Fruit fly (Drosophila melanogaster) ovary, adult (tissue): ENCODE data around the gene Rtca.

Source experiments
- CG17801 ChIP-seq: fragments of 200-800 bp; optimal IDR thresholded peaks from 2 replicates; lab custom pipeline; 2019; ENCODE audit warnings: missing biosample characterization, mild to moderate bottlenecking, missing genetic modification characterization, moderate library complexity; ENCODE audit not compliant: partially characterized antibody

Gene Rtca

dm6 chrX:2071878-2072817, at the start of gene Rtca:
Gene Rtca, plus strand, starts transcription at chrX:2072413.
- TF ChIP-seq CG17801 (GFP tag; lab: Kevin White, UChicago): no peak

- no peak for TF ChIP-seq CG17801 (GFP tag; lab: Kevin White, UChicago)
Observed at dm6 chrX:2024819-2025218, 47.4 kb upstream of the Rtca start.

- peak; percentile 6 for TF ChIP-seq CG17801 (GFP tag; lab: Kevin White, UChicago)
Observed at dm6 chrX:2031308-2031707, 40.9 kb upstream of the Rtca start.

dm6 chrX:2032160-2032801, 39.9 kb upstream of the Rtca start:
- TF ChIP-seq CG17801 (GFP tag; lab: Kevin White, UChicago): no peak

- TF ChIP-seq CG17801 (GFP tag; lab: Kevin White, UChicago): peak; percentile 9
Observed at dm6 chrX:2032821-2033436, 39.3 kb upstream of the Rtca start.

- no peak for TF ChIP-seq CG17801 (GFP tag; lab: Kevin White, UChicago)
Observed at dm6 chrX:2036383-2036782, 35.8 kb upstream of the Rtca start.

dm6 chrX:2036800-2037488, 35.3 kb upstream of the Rtca start:
- TF ChIP-seq CG17801 (GFP tag; lab: Kevin White, UChicago): no peak

- TF ChIP-seq CG17801 (GFP tag; lab: Kevin White, UChicago): no peak
Observed at dm6 chrX:2037605-2038004, 34.6 kb upstream of the Rtca start.

dm6 chrX:2041312-2041918, 30.8 kb upstream of the Rtca start, which contains the start of gene CG4313:
Gene CG4313, plus strand, starts transcription at chrX:2041868.
- peak; percentile 70 for TF ChIP-seq CG17801 (GFP tag; lab: Kevin White, UChicago)

dm6 chrX:2041981-2042847, 30.0 kb upstream of the Rtca start, which contains the start of the genes Actn and usp:
Gene Actn, minus strand, starts transcription at chrX:2042311.
Gene usp, minus strand, starts transcription at chrX:2042311.
- peak; percentile 5 for TF ChIP-seq CG17801 (GFP tag; lab: Kevin White, UChicago)

dm6 chrX:2043660-2044397, 28.4 kb upstream of the Rtca start, which contains the start of gene CG4325:
Gene CG4325, minus strand, starts transcription at chrX:2043818.
- TF ChIP-seq CG17801 (GFP tag; lab: Kevin White, UChicago): no peak
